Worm (Caenorhabditis elegans) whole organism, L2 larva: ENCODE results near the gene F44B9.8.
A peak's percentile ranks its signal among the peaks of the same experiment; 100 is the strongest.

ENCODE experiments used
- C34F6.9 ChIP-seq: fragments of 150-350 bp; optimal IDR thresholded peaks from 2 replicates; lab custom pipeline; 2014; ENCODE audit warnings: missing biosample characterization, missing genetic modification characterization
- F13H6.1 ChIP-seq: sonication (generic microtip); optimal IDR thresholded peaks from 2 replicates; lab custom pipeline; 2016; ENCODE audit warnings: missing genetic modification characterization, missing compliant biosample characterization
- R02D3.7 ChIP-seq: fragments of 150-350 bp; optimal IDR thresholded peaks from 2 replicates; lab custom pipeline; 2014; ENCODE audit warnings: missing biosample characterization, missing genetic modification characterization
- Y55F3AM.14 ChIP-seq: fragments of 200-800 bp; sonication (Bioruptor generic); optimal IDR thresholded peaks from 2 replicates; lab custom pipeline; 2018; ENCODE audit warnings: mild to moderate bottlenecking, missing genetic modification characterization, missing compliant biosample characterization
- ZK546.5 ChIP-seq: sonication (generic microtip); optimal IDR thresholded peaks from 2 replicates; lab custom pipeline; 2017; ENCODE audit warnings: missing biosample characterization, missing genetic modification characterization
- alr-1 ChIP-seq: fragments of 150-350 bp; optimal IDR thresholded peaks from 2 replicates; lab custom pipeline; 2014; ENCODE audit warnings: missing biosample characterization, missing genetic modification characterization
- ama-1 ChIP-seq: fragments of 150-350 bp; optimal IDR thresholded peaks from 2 replicates; lab custom pipeline; 2018; ENCODE audit warnings: inconsistent platforms
- blmp-1 ChIP-seq: sonication (generic microtip); optimal IDR thresholded peaks from 2 replicates; lab custom pipeline; 2017; ENCODE audit warnings: missing genetic modification characterization, mild to moderate bottlenecking, missing compliant biosample characterization, antibody characterized with exemption, moderate library complexity; ENCODE audit not compliant: insufficient read depth
- ceh-16 ChIP-seq: fragments of 150-350 bp; optimal IDR thresholded peaks from 2 replicates; lab custom pipeline; 2014; ENCODE audit warnings: missing biosample characterization, missing genetic modification characterization
- crh-2 ChIP-seq: sonication (generic microtip); optimal IDR thresholded peaks from 2 replicates; lab custom pipeline; 2017; ENCODE audit warnings: missing biosample characterization, missing genetic modification characterization
- dmd-4 ChIP-seq: sonication (generic microtip); optimal IDR thresholded peaks from 2 replicates; lab custom pipeline; 2017; ENCODE audit warnings: missing biosample characterization, missing genetic modification characterization
- egl-27 ChIP-seq: sonication (generic microtip); optimal IDR thresholded peaks from 3 replicates; lab custom pipeline; 2017; ENCODE audit warnings: missing biosample characterization, missing genetic modification reagents, missing genetic modification characterization
- elt-3 ChIP-seq: sonication (generic microtip); optimal IDR thresholded peaks from 2 replicates; lab custom pipeline; 2017; ENCODE audit warnings: missing biosample characterization, missing genetic modification characterization
- fos-1 ChIP-seq: fragments of 150-350 bp; optimal IDR thresholded peaks from 2 replicates; lab custom pipeline; 2014; ENCODE audit warnings: missing biosample characterization, missing genetic modification characterization
- gmeb-1 ChIP-seq: fragments of 150-350 bp; optimal IDR thresholded peaks from 2 replicates; lab custom pipeline; 2014; ENCODE audit warnings: missing biosample characterization, missing genetic modification characterization
- lin-13 ChIP-seq: fragments of 150-350 bp; optimal IDR thresholded peaks from 2 replicates; lab custom pipeline; 2014; ENCODE audit warnings: missing biosample characterization, missing genetic modification reagents, missing genetic modification characterization
- lin-39 ChIP-seq: fragments of 150-350 bp; optimal IDR thresholded peaks from 2 replicates; lab custom pipeline; 2014; ENCODE audit warnings: missing biosample characterization, missing genetic modification reagents, missing genetic modification characterization
- lsy-2 ChIP-seq, 2 experiments: fragments of 150-350 bp in 1 of 2; sonication (generic microtip) in 1 of 2; optimal IDR thresholded peaks; 2 replicates each; lab custom pipeline; 2014 to 2017; ENCODE audit warnings: missing biosample characterization in 2 of 2, missing genetic modification characterization in 2 of 2
- mab-5 ChIP-seq: fragments of 150-350 bp; optimal IDR thresholded peaks from 2 replicates; lab custom pipeline; 2014; ENCODE audit warnings: missing biosample characterization, missing genetic modification characterization
- mbf-1 ChIP-seq: sonication (generic microtip); optimal IDR thresholded peaks from 2 replicates; lab custom pipeline; 2017; ENCODE audit warnings: missing biosample characterization, missing genetic modification characterization
- nhr-11 ChIP-seq: fragments of 150-350 bp; optimal IDR thresholded peaks from 2 replicates; lab custom pipeline; 2014; ENCODE audit warnings: missing biosample characterization, missing genetic modification characterization
- nhr-129 ChIP-seq: fragments of 150-350 bp; optimal IDR thresholded peaks from 2 replicates; lab custom pipeline; 2014; ENCODE audit warnings: missing biosample characterization, missing genetic modification characterization
- nhr-21 ChIP-seq: fragments of 150-350 bp; optimal IDR thresholded peaks from 2 replicates; lab custom pipeline; 2014; ENCODE audit warnings: missing biosample characterization, missing genetic modification characterization
- nhr-23 ChIP-seq: fragments of 150-350 bp; optimal IDR thresholded peaks from 2 replicates; lab custom pipeline; 2014; ENCODE audit warnings: missing biosample characterization, missing genetic modification reagents, missing genetic modification characterization
- nhr-25 ChIP-seq: fragments of 150-350 bp; sonication (generic microtip); optimal IDR thresholded peaks from 3 replicates; lab custom pipeline; 2014; ENCODE audit warnings: missing biosample characterization, missing genetic modification characterization
- nhr-77 ChIP-seq: fragments of 150-350 bp; optimal IDR thresholded peaks from 2 replicates; lab custom pipeline; 2014; ENCODE audit warnings: missing biosample characterization, missing genetic modification characterization
- skn-1 ChIP-seq: sonication (generic microtip); optimal IDR thresholded peaks from 2 replicates; lab custom pipeline; 2017; ENCODE audit warnings: missing biosample characterization, missing genetic modification characterization
- sma-9 ChIP-seq, 2 experiments: fragments of 150-350 bp in 1 of 2; sonication (generic microtip) in 1 of 2; optimal IDR thresholded peaks; 2 replicates each; lab custom pipeline; 2014 to 2016; ENCODE audit warnings: missing genetic modification characterization in 2 of 2, mild to moderate bottlenecking in 1 of 2, missing biosample characterization in 1 of 2, missing compliant biosample characterization in 1 of 2, missing genetic modification reagents in 1 of 2, moderate library complexity in 1 of 2
- snpc-4 ChIP-seq: fragments of 150-350 bp; optimal IDR thresholded peaks from 2 replicates; lab custom pipeline; 2014; ENCODE audit warnings: missing biosample characterization, missing genetic modification characterization
- unc-55 ChIP-seq: fragments of 150-350 bp; sonication (generic microtip); optimal IDR thresholded peaks from 3 replicates; lab custom pipeline; 2014; ENCODE audit warnings: missing biosample characterization, missing genetic modification reagents, missing genetic modification characterization
- unc-62 ChIP-seq: fragments of 150-350 bp; optimal IDR thresholded peaks from 2 replicates; lab custom pipeline; 2014; ENCODE audit warnings: missing biosample characterization, missing genetic modification reagents, missing genetic modification characterization
- ztf-1 ChIP-seq: fragments of 200-800 bp; sonication (Bioruptor generic); conservative IDR thresholded peaks from 2 replicates; pipeline ENCODE4 v1.3.6; 2022; ENCODE audit warnings: missing genetic modification characterization, missing compliant biosample characterization
- ztf-11 ChIP-seq: sonication (generic microtip); optimal IDR thresholded peaks from 2 replicates; lab custom pipeline; 2017; ENCODE audit warnings: missing biosample characterization, missing genetic modification characterization

Gene F44B9.8

ce11 chrIII:8065101-8065500, 35.7 kb upstream of the F44B9.8 start:
- no peak for TF ChIP-seq fos-1
- peak in 1 of 2 experiments; percentile 42 for TF ChIP-seq lsy-2 (tag; optimal IDR thresholded peaks at IDR 0.05; lab: Kevin White, UChicago)

ce11 chrIII:8063659-8064058, 34.2 kb upstream of the F44B9.8 start:
- TF ChIP-seq F13H6.1 (tag; lab: Kevin White, UChicago) (no peak), unc-55 (GFP tag; lab: Kevin White, UChicago) (no peak), C34F6.9 (tag; lab: Kevin White, UChicago) (no peak), lin-39 (tag; lab: Kevin White, UChicago) (no peak), nhr-11 (tag; lab: Kevin White, UChicago) (no peak), Y55F3AM.14 (no peak), snpc-4 (no peak), R02D3.7 (no peak), ZK546.5 (tag; lab: Kevin White, UChicago) (no peak), lsy-2 (tag; optimal IDR thresholded peaks at IDR 0.05; lab: Kevin White, UChicago) (no peak), mbf-1 (tag; lab: Kevin White, UChicago) (no peak), ceh-16 (no peak)

ce11 chrIII:8061114-8061513, 31.7 kb upstream of the F44B9.8 start:
- TF ChIP-seq lsy-2 (tag; optimal IDR thresholded peaks at IDR 0.05; lab: Kevin White, UChicago) (peak in 1 of 2 experiments; percentile 12), mab-5 (tag; lab: Kevin White, UChicago) (no peak)

- TF ChIP-seq dmd-4 (tag; lab: Kevin White, UChicago) (no peak), skn-1 (tag; lab: Kevin White, UChicago) (no peak), C34F6.9 (tag; lab: Kevin White, UChicago) (no peak), ama-1 (lab: Kevin White, UChicago) (no peak), nhr-11 (tag; lab: Kevin White, UChicago) (no peak), ZK546.5 (tag; lab: Kevin White, UChicago) (no peak), egl-27 (tag; lab: Kevin White, UChicago) (no peak), F13H6.1 (tag; lab: Kevin White, UChicago) (no peak), mbf-1 (tag; lab: Kevin White, UChicago) (no peak)
Observed at ce11 chrIII:8051838-8052237, 22.4 kb upstream of the F44B9.8 start.

- no peak for TF ChIP-seq nhr-77 (tag; lab: Kevin White, UChicago)
- no peak for TF ChIP-seq elt-3
- TF ChIP-seq ZK546.5 (tag; lab: Kevin White, UChicago), result no peak
- peak; percentile 93 for TF ChIP-seq fos-1
- no peak for TF ChIP-seq dmd-4 (tag; lab: Kevin White, UChicago)
- no peak for TF ChIP-seq R02D3.7
- TF ChIP-seq crh-2, result peak; percentile 63
- peak; percentile 26 for TF ChIP-seq skn-1 (tag; lab: Kevin White, UChicago)
- TF ChIP-seq sma-9 (GFP tag; optimal IDR thresholded peaks at IDR 0.05; lab: Kevin White, UChicago), result peak; percentile 1
- TF ChIP-seq sma-9 (tag; optimal IDR thresholded peaks at IDR 0.05; lab: Kevin White, UChicago), result no peak
- no peak for TF ChIP-seq gmeb-1 (tag; lab: Kevin White, UChicago)
Observed at ce11 chrIII:8050944-8051343, 21.5 kb upstream of the F44B9.8 start, which contains the start of gene K12H4.7. K12H4.7 (minus strand) TSS chrIII:8051081.

- TF ChIP-seq nhr-11 (tag; lab: Kevin White, UChicago) (no peak), lsy-2 (tag; optimal IDR thresholded peaks at IDR 0.05; lab: Kevin White, UChicago) (no peak), ztf-11 (tag; lab: Kevin White, UChicago) (no peak), ama-1 (lab: Kevin White, UChicago) (no peak), nhr-25 (tag; lab: Kevin White, UChicago) (no peak), nhr-129 (no peak), blmp-1 (tag; lab: Kevin White, UChicago) (no peak), nhr-21 (no peak), nhr-23 (tag; lab: Kevin White, UChicago) (no peak), unc-62 (GFP tag; lab: Kevin White, UChicago) (no peak), lin-13 (GFP tag; lab: Kevin White, UChicago) (no peak), ztf-1 (GFP tag; lab: Robert Waterston, UW) (no peak), alr-1 (tag; lab: Kevin White, UChicago) (no peak), Y55F3AM.14 (no peak), nhr-77 (tag; lab: Kevin White, UChicago) (no peak), egl-27 (tag; lab: Kevin White, UChicago) (no peak), skn-1 (tag; lab: Kevin White, UChicago) (no peak), F13H6.1 (tag; lab: Kevin White, UChicago) (no peak)
Observed at ce11 chrIII:8047412-8047811, 18.0 kb upstream of the F44B9.8 start, which contains the start of gene K12H4.2. K12H4.2 (plus strand) TSS chrIII:8047712.
